Worm (Caenorhabditis elegans) whole organism, mixed stage, embryonic: ENCODE measurements around the gene srsx-5.

ENCODE experiments used
- M03D4.4 ChIP-seq: sonication (generic microtip); optimal IDR thresholded peaks from 2 replicates; lab custom pipeline; 2017; ENCODE audit warnings: mild to moderate bottlenecking, missing genetic modification characterization, missing compliant biosample characterization
- blmp-1 ChIP-seq: fragments of 150-350 bp; optimal IDR thresholded peaks from 2 replicates; lab custom pipeline; 2014; ENCODE audit warnings: missing biosample characterization, missing genetic modification characterization
- ceh-43 ChIP-seq: fragments of 200-800 bp; sonication (Bioruptor generic); optimal IDR thresholded peaks from 2 replicates; lab custom pipeline; 2018; ENCODE audit warnings: mild to moderate bottlenecking, missing genetic modification characterization, moderate library complexity, missing compliant biosample characterization
- ceh-83 ChIP-seq: fragments of 200-800 bp; sonication (Bioruptor generic); optimal IDR thresholded peaks from 2 replicates; lab custom pipeline; 2018; ENCODE audit warnings: mild to moderate bottlenecking, missing genetic modification characterization, missing compliant biosample characterization
- ces-1 ChIP-seq: fragments of 150-350 bp; optimal IDR thresholded peaks from 2 replicates; lab custom pipeline; 2014; ENCODE audit warnings: missing biosample characterization, missing genetic modification reagents, missing genetic modification characterization
- cnd-1 ChIP-seq: fragments of 200-800 bp; sonication (Bioruptor generic); optimal IDR thresholded peaks from 2 replicates; lab custom pipeline; 2018; ENCODE audit warnings: mild to moderate bottlenecking, missing genetic modification characterization, missing compliant biosample characterization
- drap-1 ChIP-seq: fragments of 200-800 bp; sonication (Bioruptor generic); optimal IDR thresholded peaks from 3 replicates; lab custom pipeline; 2018; ENCODE audit warnings: mild to moderate bottlenecking, missing genetic modification characterization, missing compliant biosample characterization
- elt-1 ChIP-seq: sonication (generic microtip); optimal IDR thresholded peaks from 2 replicates; lab custom pipeline; 2017; ENCODE audit warnings: missing genetic modification characterization, mild to moderate bottlenecking, missing compliant biosample characterization, antibody characterized with exemption, moderate library complexity, borderline replicate concordance; ENCODE audit not compliant: insufficient read depth
- elt-3 ChIP-seq: fragments of 150-350 bp; optimal IDR thresholded peaks from 2 replicates; lab custom pipeline; 2014; ENCODE audit warnings: missing biosample characterization, missing genetic modification characterization
- ham-2 ChIP-seq: fragments of 200-800 bp; sonication (Bioruptor generic); optimal IDR thresholded peaks from 2 replicates; lab custom pipeline; 2018; ENCODE audit warnings: mild to moderate bottlenecking, missing genetic modification characterization, missing compliant biosample characterization
- hlh-1 ChIP-seq: fragments of 150-350 bp; optimal IDR thresholded peaks from 2 replicates; lab custom pipeline; 2014; ENCODE audit warnings: missing biosample characterization, missing genetic modification reagents, missing genetic modification characterization
- lin-13 ChIP-seq: fragments of 150-350 bp; optimal IDR thresholded peaks from 2 replicates; lab custom pipeline; 2014; ENCODE audit warnings: missing biosample characterization, missing genetic modification characterization
- lin-32 ChIP-seq: fragments of 200-800 bp; sonication (Bioruptor generic); optimal IDR thresholded peaks from 2 replicates; lab custom pipeline; 2018; ENCODE audit warnings: mild to moderate bottlenecking, missing genetic modification characterization, missing compliant biosample characterization
- lsy-2 ChIP-seq: fragments of 150-350 bp; optimal IDR thresholded peaks from 2 replicates; lab custom pipeline; 2014; ENCODE audit warnings: missing biosample characterization, missing genetic modification characterization
- mab-5 ChIP-seq: fragments of 150-350 bp; optimal IDR thresholded peaks from 2 replicates; lab custom pipeline; 2014; ENCODE audit warnings: missing biosample characterization, missing genetic modification characterization
- mep-1 ChIP-seq: fragments of 150-350 bp; optimal IDR thresholded peaks from 2 replicates; lab custom pipeline; 2017; ENCODE audit warnings: missing biosample characterization, missing genetic modification reagents, missing genetic modification characterization, inconsistent platforms
- mls-2 ChIP-seq: sonication (generic microtip); optimal IDR thresholded peaks from 2 replicates; lab custom pipeline; 2016; ENCODE audit warnings: mild to moderate bottlenecking, missing genetic modification characterization, moderate library complexity, missing compliant biosample characterization
- nhr-12 ChIP-seq: fragments of 150-350 bp; optimal IDR thresholded peaks from 2 replicates; lab custom pipeline; 2014; ENCODE audit warnings: missing biosample characterization, missing genetic modification characterization
- nhr-2 ChIP-seq: fragments of 150-350 bp; optimal IDR thresholded peaks from 2 replicates; lab custom pipeline; 2014; ENCODE audit warnings: missing biosample characterization, missing genetic modification characterization
- nhr-237 ChIP-seq: fragments of 150-350 bp; optimal IDR thresholded peaks from 2 replicates; lab custom pipeline; 2014; ENCODE audit warnings: missing biosample characterization, missing genetic modification characterization
- nhr-28 ChIP-seq: fragments of 150-350 bp; optimal IDR thresholded peaks from 2 replicates; lab custom pipeline; 2014; ENCODE audit warnings: missing biosample characterization, missing genetic modification characterization
- nhr-76 ChIP-seq: sonication (generic microtip); optimal IDR thresholded peaks from 2 replicates; lab custom pipeline; 2017; ENCODE audit warnings: missing biosample characterization, missing genetic modification characterization
- pha-4 ChIP-seq: fragments of 150-350 bp; optimal IDR thresholded peaks from 2 replicates; lab custom pipeline; 2018; ENCODE audit warnings: missing biosample characterization, missing genetic modification reagents, missing genetic modification characterization
- sem-2 ChIP-seq: fragments of 200-800 bp; sonication (Bioruptor generic); optimal IDR thresholded peaks from 2 replicates; lab custom pipeline; 2018; ENCODE audit warnings: mild to moderate bottlenecking, missing genetic modification characterization, missing compliant biosample characterization
- snpc-4 ChIP-seq: fragments of 150-350 bp; optimal IDR thresholded peaks from 2 replicates; lab custom pipeline; 2014; ENCODE audit warnings: missing biosample characterization, missing genetic modification characterization
- sptf-1 ChIP-seq: sonication (generic microtip); optimal IDR thresholded peaks from 2 replicates; lab custom pipeline; 2017; ENCODE audit warnings: mild to moderate bottlenecking, missing genetic modification characterization, moderate library complexity, missing compliant biosample characterization
- unc-39 ChIP-seq: fragments of 150-350 bp; optimal IDR thresholded peaks from 2 replicates; lab custom pipeline; 2014; ENCODE audit warnings: missing biosample characterization, missing genetic modification characterization
- unc-62 ChIP-seq: fragments of 150-350 bp; optimal IDR thresholded peaks from 2 replicates; lab custom pipeline; 2014; ENCODE audit warnings: missing biosample characterization, missing genetic modification reagents, missing genetic modification characterization
- zip-8 ChIP-seq: fragments of 150-350 bp; optimal IDR thresholded peaks from 2 replicates; lab custom pipeline; 2014; ENCODE audit warnings: missing biosample characterization, missing genetic modification characterization
- ztf-11 ChIP-seq: fragments of 150-350 bp; optimal IDR thresholded peaks from 2 replicates; lab custom pipeline; 2014; ENCODE audit warnings: missing biosample characterization, missing genetic modification characterization

Gene srsx-5

DNA sequence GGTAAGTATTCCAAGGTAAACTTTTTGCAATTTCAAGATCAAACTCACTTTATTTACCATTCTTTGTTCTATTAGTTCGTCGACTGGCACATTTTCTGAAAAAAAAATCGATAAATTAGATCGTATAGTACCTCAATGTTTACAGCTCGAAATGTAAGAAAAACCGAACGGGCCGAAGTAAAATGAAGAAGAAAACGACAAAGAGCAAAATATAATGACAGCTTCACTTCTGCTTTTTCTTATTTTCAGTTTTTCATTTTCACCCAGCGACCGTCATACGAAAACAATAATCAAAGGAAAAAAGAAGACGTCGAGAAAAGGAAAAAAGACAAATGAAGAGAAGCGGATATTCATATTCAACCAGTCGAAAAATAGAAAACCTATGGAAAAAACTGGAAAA is 40.3 kb downstream of the srsx-5 start, which contains the start of gene che-7:
Gene che-7, minus strand, starts transcription at position 101 of the 400 bp plus-strand sequence.
- TF ChIP-seq unc-39 (tag; lab: Kevin White, UChicago): no peak
- no peak for TF ChIP-seq elt-3 (tag; lab: Kevin White, UChicago)
- no peak for TF ChIP-seq nhr-237 (tag; lab: Kevin White, UChicago)
- TF ChIP-seq hlh-1 (tag; lab: Kevin White, UChicago): no peak
- TF ChIP-seq lin-13 (tag; lab: Kevin White, UChicago): no peak
- TF ChIP-seq mab-5: no peak
- TF ChIP-seq lin-32 (GFP tag; lab: Kevin White, UChicago): no peak
- TF ChIP-seq lsy-2 (tag; lab: Kevin White, UChicago): no peak
- no peak for TF ChIP-seq M03D4.4 (tag; lab: Kevin White, UChicago)
- TF ChIP-seq sptf-1 (tag; lab: Kevin White, UChicago): no peak
- TF ChIP-seq unc-62 (GFP tag; lab: Kevin White, UChicago): no peak
- no peak for TF ChIP-seq drap-1 (GFP tag; lab: Kevin White, UChicago)
- no peak for TF ChIP-seq mep-1 (tag; lab: Kevin White, UChicago)
- TF ChIP-seq ceh-83 (GFP tag; lab: Kevin White, UChicago): no peak
- TF ChIP-seq zip-8 (tag; lab: Kevin White, UChicago): no peak
- TF ChIP-seq blmp-1: no peak
- TF ChIP-seq pha-4 (tag; lab: Kevin White, UChicago): no peak
- TF ChIP-seq, all 35 proteins: peak for 0

DNA sequence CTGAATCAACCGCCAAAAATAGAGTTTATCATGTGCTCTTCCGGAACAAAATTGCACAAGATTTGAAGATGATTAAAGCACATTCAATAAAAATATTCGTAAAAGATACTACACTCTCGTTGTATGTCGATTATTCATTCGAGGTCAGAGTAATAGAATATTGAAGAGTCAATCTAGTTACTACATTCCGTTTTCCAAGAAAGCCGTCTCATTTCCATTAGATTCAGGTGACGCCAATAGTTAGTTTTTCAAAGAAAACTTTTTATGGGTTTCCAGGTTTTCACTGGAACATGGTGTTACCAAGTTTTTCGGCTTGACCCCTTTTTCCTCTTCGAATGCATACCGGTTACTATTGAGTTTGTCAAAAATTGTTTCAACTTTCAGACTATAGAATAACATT is 41.8 kb downstream of the srsx-5 start:
- no peak for TF ChIP-seq elt-1 (tag; lab: Kevin White, UChicago)
- no peak for TF ChIP-seq ces-1 (GFP tag; lab: Kevin White, UChicago)
- TF ChIP-seq sptf-1 (tag; lab: Kevin White, UChicago): no peak
- no peak for TF ChIP-seq ceh-83 (GFP tag; lab: Kevin White, UChicago)
- TF ChIP-seq ztf-11: no peak
- no peak for TF ChIP-seq mep-1 (tag; lab: Kevin White, UChicago)
- TF ChIP-seq zip-8 (tag; lab: Kevin White, UChicago): no peak
- TF ChIP-seq nhr-28 (tag; lab: Kevin White, UChicago): no peak
- no peak for TF ChIP-seq lsy-2 (tag; lab: Kevin White, UChicago)
- TF ChIP-seq ham-2 (GFP tag; lab: Kevin White, UChicago): no peak
- TF ChIP-seq blmp-1: no peak
- TF ChIP-seq elt-3 (tag; lab: Kevin White, UChicago): no peak
- TF ChIP-seq nhr-12 (tag; lab: Kevin White, UChicago): no peak
- no peak for TF ChIP-seq cnd-1 (tag; lab: Kevin White, UChicago)
- TF ChIP-seq mls-2 (tag; lab: Kevin White, UChicago): no peak
- no peak for TF ChIP-seq nhr-76 (tag; lab: Kevin White, UChicago)
- TF ChIP-seq ceh-43 (GFP tag; lab: Kevin White, UChicago): no peak
- no peak for TF ChIP-seq snpc-4

DNA sequence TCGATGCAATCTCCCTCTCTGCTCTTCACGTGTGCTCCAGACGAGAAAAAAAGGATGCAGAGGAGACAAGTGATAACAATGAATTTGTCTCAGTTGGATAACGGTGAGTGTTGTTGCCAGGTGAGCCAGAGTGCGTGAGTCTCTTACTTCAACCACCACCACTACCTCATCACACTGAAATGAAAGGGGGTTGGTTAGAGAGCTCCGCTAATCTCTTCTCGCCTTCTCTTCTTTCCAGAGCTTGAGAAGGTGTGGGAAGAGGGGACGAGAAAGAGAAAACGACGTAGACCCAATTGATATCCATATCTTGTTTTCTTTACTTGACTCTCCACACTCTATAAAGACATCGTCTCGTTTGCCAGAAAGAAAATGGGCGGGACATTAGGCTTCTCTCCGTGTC is 42.6 kb downstream of the srsx-5 start:
- no peak for TF ChIP-seq nhr-28 (tag; lab: Kevin White, UChicago)
- no peak for TF ChIP-seq unc-39 (tag; lab: Kevin White, UChicago)
- TF ChIP-seq snpc-4: no peak
- TF ChIP-seq elt-3 (tag; lab: Kevin White, UChicago): no peak
- TF ChIP-seq mep-1 (tag; lab: Kevin White, UChicago): no peak
- no peak for TF ChIP-seq ham-2 (GFP tag; lab: Kevin White, UChicago)
- TF ChIP-seq zip-8 (tag; lab: Kevin White, UChicago): no peak
- no peak for TF ChIP-seq ceh-83 (GFP tag; lab: Kevin White, UChicago)

DNA sequence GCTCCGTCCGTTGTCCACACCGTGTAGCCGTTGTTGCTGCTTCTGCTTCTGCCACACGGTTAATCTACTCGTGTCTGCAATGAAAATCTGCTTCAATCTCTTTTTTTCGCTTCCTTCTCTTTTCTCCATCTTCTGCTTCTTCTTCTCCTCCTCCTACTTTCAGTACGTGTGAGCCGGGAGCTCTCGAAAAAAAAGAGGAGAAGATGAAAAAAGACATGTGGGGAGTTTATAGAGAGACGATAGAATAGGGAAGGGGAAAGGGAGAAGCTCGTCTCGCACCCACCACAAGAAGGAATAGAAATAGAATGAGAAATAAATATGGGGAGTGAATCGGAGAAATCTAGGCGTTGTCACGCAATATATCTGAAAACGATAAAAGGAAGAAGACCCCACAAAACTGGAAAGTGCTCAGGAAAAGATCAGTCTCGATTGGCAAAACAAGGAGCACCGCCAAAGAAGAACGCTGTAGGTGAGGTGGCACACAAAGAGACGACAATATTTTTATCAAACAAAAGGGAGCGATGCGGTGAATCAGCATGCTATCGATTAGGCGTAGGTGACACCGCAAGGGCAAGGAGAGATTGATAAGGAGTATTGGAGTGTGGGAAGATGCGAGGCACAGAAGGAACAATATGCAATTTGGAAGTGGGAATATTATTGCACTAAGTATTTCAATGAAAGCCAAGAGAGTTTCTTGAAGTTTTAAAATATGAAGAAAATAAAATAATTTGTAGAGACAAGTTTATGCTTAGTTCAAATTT is 49.1 kb downstream of the srsx-5 start, which contains the start of gene let-413:
Gene let-413, minus strand, starts transcription at position 76 of the 761 bp plus-strand sequence.
- TF ChIP-seq sem-2 (GFP tag; lab: Kevin White, UChicago): no peak
- TF ChIP-seq unc-39 (tag; lab: Kevin White, UChicago): no peak
- TF ChIP-seq ztf-11: no peak
- TF ChIP-seq elt-1 (tag; lab: Kevin White, UChicago): no peak
- no peak for TF ChIP-seq nhr-2 (tag; lab: Kevin White, UChicago)
- TF ChIP-seq zip-8 (tag; lab: Kevin White, UChicago): no peak
- no peak for TF ChIP-seq nhr-237 (tag; lab: Kevin White, UChicago)
- no peak for TF ChIP-seq mab-5
- TF ChIP-seq hlh-1 (tag; lab: Kevin White, UChicago): no peak
- TF ChIP-seq lin-32 (GFP tag; lab: Kevin White, UChicago): no peak
- TF ChIP-seq, all 35 proteins: peak for 0
